Worm (Caenorhabditis elegans) whole organism, early embryonic: ENCODE data around the gene dnj-15.
A peak's percentile ranks its signal among the peaks of the same experiment; 100 is the strongest.
"Not testable (repeated sequence)": the region's sequence is repeated elsewhere in the genome, so short reads cannot be mapped to it uniquely, and the experiment has no call there.

ENCODE experiments used
- B0310.2 ChIP-seq: sonication (generic microtip); optimal IDR thresholded peaks from 2 replicates; lab custom pipeline; 2016; ENCODE audit warnings: mild to moderate bottlenecking, missing genetic modification characterization, missing compliant biosample characterization
- F13C5.2 ChIP-seq: sonication (generic microtip); optimal IDR thresholded peaks from 2 replicates; lab custom pipeline; 2017; ENCODE audit warnings: mild to moderate bottlenecking, missing genetic modification characterization, inconsistent platforms, missing compliant biosample characterization
- aly-1 ChIP-seq: sonication (generic microtip); optimal IDR thresholded peaks from 2 replicates; lab custom pipeline; 2016; ENCODE audit warnings: missing genetic modification characterization, missing compliant biosample characterization
- ama-1 ChIP-seq: fragments of 150-350 bp; optimal IDR thresholded peaks from 2 replicates; lab custom pipeline; 2014
- ceh-13 ChIP-seq: fragments of 200-800 bp; sonication (Bioruptor generic); optimal IDR thresholded peaks from 2 replicates; lab custom pipeline; 2018; ENCODE audit warnings: mild to moderate bottlenecking, missing genetic modification characterization, missing compliant biosample characterization
- ceh-36 ChIP-seq: sonication (generic microtip); optimal IDR thresholded peaks from 2 replicates; lab custom pipeline; 2016; ENCODE audit warnings: missing genetic modification characterization, inconsistent platforms, missing compliant biosample characterization
- ets-7 ChIP-seq: sonication (generic microtip); optimal IDR thresholded peaks from 2 replicates; lab custom pipeline; 2016; ENCODE audit warnings: missing genotype, missing genetic modification characterization, missing compliant biosample characterization
- flt-1 ChIP-seq: fragments of 200-800 bp; sonication (Bioruptor generic); IDR thresholded peaks from 2 replicates; pipeline ENCODE4 v1.3.6; 2022; ENCODE audit warnings: missing genetic modification characterization, missing compliant biosample characterization
- hmbx-1 ChIP-seq: sonication (generic microtip); optimal IDR thresholded peaks from 2 replicates; lab custom pipeline; 2016; ENCODE audit warnings: mild to moderate bottlenecking, missing genetic modification characterization, missing compliant biosample characterization
- hmg-4 ChIP-seq: fragments of 200-800 bp; sonication (Bioruptor generic); optimal IDR thresholded peaks from 2 replicates; lab custom pipeline; 2018; ENCODE audit warnings: mild to moderate bottlenecking, missing genetic modification characterization, missing compliant biosample characterization
- hnd-1 ChIP-seq: sonication (generic microtip); optimal IDR thresholded peaks from 2 replicates; lab custom pipeline; 2016; ENCODE audit warnings: missing genetic modification characterization, missing compliant biosample characterization
- pes-1 ChIP-seq: fragments of 200-800 bp; sonication (Bioruptor generic); IDR thresholded peaks from 2 replicates; pipeline ENCODE4 v1.3.6; 2022; ENCODE audit warnings: missing genetic modification reagents, missing genetic modification characterization, missing compliant biosample characterization
- scrt-1 ChIP-seq: fragments of 200-800 bp; sonication (Bioruptor generic); IDR thresholded peaks from 2 replicates; pipeline ENCODE4 v1.3.6; 2022; ENCODE audit warnings: missing genetic modification characterization, missing compliant biosample characterization
- sea-1 ChIP-seq: fragments of 200-800 bp; sonication (Bioruptor generic); conservative IDR thresholded peaks from 2 replicates; pipeline ENCODE4 v1.3.6; 2022; ENCODE audit warnings: missing genetic modification characterization, missing compliant biosample characterization
- tbx-11 ChIP-seq: fragments of 200-800 bp; sonication (Bioruptor generic); IDR thresholded peaks from 2 replicates; pipeline ENCODE4 v1.3.6; 2022; ENCODE audit warnings: missing genetic modification characterization, missing compliant biosample characterization
- tbx-37 ChIP-seq: fragments of 200-800 bp; sonication (Bioruptor generic); conservative IDR thresholded peaks from 2 replicates; pipeline ENCODE4 v1.3.6; 2022; ENCODE audit warnings: missing genetic modification reagents, missing genetic modification characterization, missing compliant biosample characterization
- tra-4 ChIP-seq: sonication (generic microtip); optimal IDR thresholded peaks from 2 replicates; lab custom pipeline; 2017; ENCODE audit warnings: missing genetic modification characterization, missing compliant biosample characterization

dnj-15 gene

DNA sequence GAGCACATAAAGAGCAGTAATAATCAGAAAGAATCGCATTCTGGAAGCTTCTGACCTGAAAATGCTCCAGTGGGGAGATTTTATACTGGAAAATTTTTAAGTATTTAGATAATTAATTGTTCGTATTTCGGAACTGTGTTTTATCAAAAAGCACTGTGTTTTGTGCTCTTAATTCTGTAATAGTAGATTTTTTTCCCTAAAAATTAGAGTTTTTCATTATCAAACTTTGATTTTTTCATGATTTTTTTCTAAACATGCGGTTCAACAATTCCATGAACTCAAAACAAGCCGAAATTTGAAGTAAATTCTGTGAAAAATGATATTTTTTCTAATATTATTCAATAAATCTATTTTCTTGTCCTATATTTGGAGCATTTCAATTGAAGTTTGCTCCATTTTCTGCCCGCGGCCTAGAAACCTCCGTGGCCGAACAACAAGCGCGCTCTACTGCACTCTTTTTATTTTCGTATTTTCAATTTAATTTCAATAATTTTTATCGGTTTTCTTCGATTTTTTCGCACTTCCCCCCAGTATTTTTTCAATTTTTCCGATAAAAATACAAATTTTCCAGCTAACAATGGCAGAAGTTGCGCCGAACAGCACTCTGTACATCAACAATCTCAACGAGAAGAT, 4.5 kb upstream of the dnj-15 start, which contains the start of the genes K08D10.13 and rnp-2:
Gene K08D10.13, minus strand, starts transcription at position 51 of the 633 bp plus-strand sequence.
Gene rnp-2, plus strand, starts transcription at position 546 of the 633 bp plus-strand sequence.
- no peak for TF ChIP-seq flt-1 (GFP tag; lab: Robert Waterston, UW)
- no peak for TF ChIP-seq pes-1 (GFP tag; lab: Robert Waterston, UW)
- TF ChIP-seq aly-1 = no peak
- 0 out of 2 replicates have a peak, but pooled peaks have one; percentile 27 for TF ChIP-seq tbx-37 (GFP tag; lab: Robert Waterston, UW)
- no peak for TF ChIP-seq B0310.2 (tag; lab: Kevin White, UChicago)
- TF ChIP-seq F13C5.2 (tag; lab: Kevin White, UChicago) = no peak

- TF ChIP-seq hnd-1 (tag; lab: Kevin White, UChicago) = no peak
- no peak for TF ChIP-seq hmg-4 (GFP tag; lab: Kevin White, UChicago)
- TF ChIP-seq ceh-13 (GFP tag; lab: Kevin White, UChicago) = no peak
- no peak for TF ChIP-seq ama-1 (lab: Kevin White, UChicago)
- TF ChIP-seq pes-1 (GFP tag; lab: Robert Waterston, UW) = no peak
- TF ChIP-seq scrt-1 = no peak
- TF ChIP-seq ceh-36 (tag; lab: Kevin White, UChicago) = no peak
- no peak for TF ChIP-seq F13C5.2 (tag; lab: Kevin White, UChicago)
- TF ChIP-seq sea-1 = no peak
- no peak for TF ChIP-seq tbx-11
- TF ChIP-seq flt-1 (GFP tag; lab: Robert Waterston, UW) = no peak
- no peak for TF ChIP-seq B0310.2 (tag; lab: Kevin White, UChicago)
- no peak for TF ChIP-seq hmbx-1
- no peak for TF ChIP-seq tra-4 (tag; lab: Kevin White, UChicago)
- TF ChIP-seq aly-1 = no peak
- TF ChIP-seq ets-7 (tag; lab: Kevin White, UChicago) = no peak
- TF ChIP-seq tbx-37 (GFP tag; lab: Robert Waterston, UW) = no peak
These were observed 3.9 kb upstream of the dnj-15 start for ce11 chrIV:4172242-4172641.

ce11 chrIV:4173789-4174188, 2.4 kb upstream of the dnj-15 start, which contains the start of gene rnp-3:
rnp-3 (plus strand) TSS chrIV:4174089.
- TF ChIP-seq ama-1 (lab: Kevin White, UChicago) (no peak), aly-1 (no peak), tbx-37 (GFP tag; lab: Robert Waterston, UW) (no peak), scrt-1 (no peak), sea-1 (no peak), B0310.2 (tag; lab: Kevin White, UChicago) (no peak), flt-1 (GFP tag; lab: Robert Waterston, UW) (no peak), tbx-11 (no peak), ceh-13 (GFP tag; lab: Kevin White, UChicago) (no peak), ceh-36 (tag; lab: Kevin White, UChicago) (no peak), ets-7 (tag; lab: Kevin White, UChicago) (no peak), F13C5.2 (tag; lab: Kevin White, UChicago) (no peak), tra-4 (tag; lab: Kevin White, UChicago) (no peak), hmg-4 (GFP tag; lab: Kevin White, UChicago) (no peak)

DNA sequence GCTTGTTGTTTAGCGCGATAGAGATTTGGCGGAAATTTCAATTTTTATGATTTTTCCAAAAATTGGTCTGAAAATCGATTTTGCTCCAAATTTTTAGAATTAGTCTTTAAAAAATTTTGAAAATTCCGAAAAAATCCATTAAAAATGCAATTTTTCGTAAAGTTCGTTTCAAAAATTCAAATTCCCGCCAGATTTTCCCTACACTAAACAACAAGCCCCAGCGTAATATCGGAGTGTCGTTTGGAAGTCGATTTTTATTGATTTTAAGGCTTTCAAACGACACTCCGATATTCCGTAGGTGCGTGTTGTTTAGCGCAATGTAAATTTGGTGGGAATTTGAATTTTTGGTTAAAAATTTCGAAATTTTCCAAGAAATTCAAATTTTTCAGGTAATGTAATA, 471 bp downstream of the dnj-15 start:
- TF ChIP-seq tra-4 (tag; lab: Kevin White, UChicago) (no peak), ceh-36 (tag; lab: Kevin White, UChicago) (no peak), ama-1 (lab: Kevin White, UChicago) (no peak), pes-1 (GFP tag; lab: Robert Waterston, UW) (no peak)

DNA sequence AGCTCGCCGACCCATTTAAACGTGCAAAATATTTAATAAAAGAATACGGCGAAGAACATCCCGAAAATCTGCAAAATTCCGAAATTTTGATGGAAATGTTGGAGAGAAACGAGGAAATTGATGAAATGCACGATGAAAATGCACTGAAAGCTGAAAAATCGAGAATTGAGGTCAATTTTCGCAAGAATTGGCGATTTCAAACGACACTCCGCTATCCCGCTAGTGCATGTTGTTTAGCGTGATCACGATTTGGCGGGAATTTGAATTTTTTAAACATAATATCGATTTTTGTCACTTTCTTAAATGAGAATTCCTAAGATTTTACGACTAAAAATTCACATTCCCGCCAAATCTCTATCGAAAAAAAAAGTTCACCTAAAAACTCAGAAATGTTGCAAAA, 1.4 kb downstream of the dnj-15 start:
- no peak for TF ChIP-seq flt-1 (GFP tag; lab: Robert Waterston, UW)

DNA sequence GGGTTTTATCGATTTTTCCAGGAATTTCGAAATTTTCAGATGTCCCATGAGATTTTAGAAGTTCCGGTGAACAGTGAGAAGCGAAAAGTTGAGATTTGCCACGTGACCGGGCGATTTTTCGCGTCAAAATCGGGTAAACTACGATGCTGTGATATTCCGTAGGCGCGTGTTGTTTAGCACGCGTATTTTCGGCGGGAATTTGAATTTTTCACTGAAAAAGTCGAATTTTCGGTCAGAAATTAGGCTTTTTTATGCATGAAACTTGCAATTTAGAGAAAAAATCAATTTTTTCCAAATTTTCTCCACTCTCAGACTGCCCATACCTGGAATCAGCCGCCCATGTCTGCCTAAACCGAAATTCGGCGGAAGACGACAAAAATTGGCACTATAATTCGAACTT, 2.2 kb downstream of the dnj-15 start, which contains the start of gene tsen-34:
Gene tsen-34, plus strand, starts transcription at position 34 of the 400 bp plus-strand sequence.
- TF ChIP-seq ama-1 (lab: Kevin White, UChicago) (peak; percentile 4), aly-1 (no peak)

ce11 chrIV:4186099-4186498, 9.9 kb downstream of the dnj-15 start, which contains the start of gene K08D10.11:
K08D10.11 (minus strand) TSS chrIV:4186199.
- TF ChIP-seq F13C5.2 (tag; lab: Kevin White, UChicago); ets-7 (tag; lab: Kevin White, UChicago); ceh-13 (GFP tag; lab: Kevin White, UChicago): not testable (repeated sequence)

DNA sequence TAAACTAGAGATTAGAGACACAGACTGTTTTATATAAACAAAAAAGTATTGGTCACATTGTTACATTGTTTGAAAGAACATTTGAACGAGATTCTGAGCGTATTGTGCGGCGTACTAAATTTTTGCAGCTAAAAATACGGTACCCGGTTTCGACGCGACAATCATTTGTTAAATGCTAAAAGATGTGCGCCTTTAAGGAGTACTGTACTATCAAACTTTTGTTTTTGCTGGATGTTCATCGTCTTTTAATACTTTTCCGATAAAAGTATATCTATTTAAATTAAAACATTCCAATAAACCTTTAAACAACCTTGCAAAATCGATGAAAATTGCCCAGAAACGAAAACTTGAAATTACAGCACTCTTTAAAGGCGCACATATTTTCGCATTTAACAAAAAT, 20.5 kb downstream of the dnj-15 start, which contains the start of gene K06B9.6:
Gene K06B9.6, minus strand, starts transcription at position 101 of the 400 bp plus-strand sequence.
- TF ChIP-seq tbx-37 (GFP tag; lab: Robert Waterston, UW); scrt-1; hnd-1 (tag; lab: Kevin White, UChicago): not testable (repeated sequence)

DNA sequence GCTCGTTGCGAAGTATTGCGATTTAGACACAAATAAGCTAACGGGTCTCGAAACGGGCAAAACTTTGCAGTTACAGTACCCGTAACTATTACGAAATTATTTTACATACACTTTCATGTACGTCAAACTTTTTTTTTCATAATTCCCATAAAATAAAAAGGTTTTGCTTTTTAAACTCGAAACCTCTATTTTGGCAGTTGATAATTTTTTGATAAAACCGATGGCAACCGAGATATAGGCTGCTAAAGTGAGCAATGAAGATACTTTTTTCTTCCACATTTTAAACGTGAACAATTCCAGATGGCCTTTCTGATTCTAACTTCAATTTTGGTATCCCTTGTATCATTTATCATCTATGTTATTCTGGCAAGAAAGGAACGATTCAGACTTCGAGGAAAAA, 21.0 kb downstream of the dnj-15 start, which contains the start of gene cyp-25A6:
Gene cyp-25A6, plus strand, starts transcription at position 301 of the 400 bp plus-strand sequence.
- not testable (repeated sequence) for TF ChIP-seq tbx-11; tbx-37 (GFP tag; lab: Robert Waterston, UW); sea-1
